Fruit fly (Drosophila melanogaster) whole organism, embryonic: Measurements from ENCODE around the gene Kr-h2.

Experiments used
- Atf6 ChIP-seq: fragments of 200-800 bp; sonication (Bioruptor generic); IDR thresholded peaks from 2 replicates; pipeline ENCODE4 v1.3.6; 2022; ENCODE audit warnings: missing biosample characterization, missing genetic modification characterization
- B-H1 ChIP-seq: fragments of 200-800 bp; sonication (Bioruptor generic); IDR thresholded peaks from 3 replicates; pipeline ENCODE4 v1.3.6; 2022; ENCODE audit warnings: missing biosample characterization, missing genetic modification characterization
- CG10366 ChIP-seq: fragments of 200-800 bp; sonication (Bioruptor generic); IDR thresholded peaks from 2 replicates; pipeline ENCODE4 v1.3.6; 2022; ENCODE audit warnings: missing biosample characterization, missing genetic modification characterization
- CG10543 ChIP-seq: fragments of 200-800 bp; sonication (Bioruptor generic); optimal IDR thresholded peaks from 3 replicates; lab custom pipeline; 2017; ENCODE audit warnings: missing biosample characterization, mild to moderate bottlenecking, missing genetic modification characterization, moderate library complexity
- CG10654 ChIP-seq: fragments of 200-800 bp; sonication (Bioruptor generic); optimal IDR thresholded peaks from 2 replicates; lab custom pipeline; 2016; ENCODE audit warnings: missing biosample characterization, missing genetic modification characterization
- CG11085 ChIP-seq: fragments of 200-800 bp; sonication (Bioruptor generic); IDR thresholded peaks from 2 replicates; pipeline ENCODE4 v1.3.6; 2022; ENCODE audit warnings: missing biosample characterization, missing genetic modification characterization
- CG11093 ChIP-seq: fragments of 200-800 bp; sonication (Bioruptor generic); IDR thresholded peaks from 3 replicates; pipeline ENCODE4 v1.3.6; 2022; ENCODE audit warnings: missing biosample characterization, missing genetic modification characterization
- CG11247 ChIP-seq: fragments of 200-800 bp; sonication (Bioruptor generic); IDR thresholded peaks from 2 replicates; pipeline ENCODE4 v1.3.6; 2022; ENCODE audit warnings: missing biosample characterization, missing genetic modification characterization
- CG11398 ChIP-seq: fragments of 200-800 bp; sonication (Bioruptor generic); optimal IDR thresholded peaks from 2 replicates; lab custom pipeline; 2016; ENCODE audit warnings: missing biosample characterization, missing genetic modification characterization
- CG12104 ChIP-seq: fragments of 200-800 bp; sonication (Bioruptor generic); optimal IDR thresholded peaks from 3 replicates; lab custom pipeline; 2016; ENCODE audit warnings: missing biosample characterization, missing genetic modification characterization
- CG12942 ChIP-seq: fragments of 200-800 bp; sonication (Bioruptor generic); optimal IDR thresholded peaks from 3 replicates; lab custom pipeline; 2016; ENCODE audit warnings: missing biosample characterization, missing genetic modification characterization
- CG13894 ChIP-seq: fragments of 200-800 bp; sonication (Bioruptor generic); optimal IDR thresholded peaks from 3 replicates; lab custom pipeline; 2018; ENCODE audit warnings: missing biosample characterization, mild to moderate bottlenecking, missing genetic modification characterization, moderate library complexity
- CG15479 ChIP-seq: fragments of 200-800 bp; sonication (Bioruptor generic); optimal IDR thresholded peaks from 3 replicates; lab custom pipeline; 2019; ENCODE audit warnings: missing biosample characterization, mild to moderate bottlenecking, missing genetic modification characterization, moderate library complexity
- CG16813 ChIP-seq: fragments of 200-800 bp; sonication (Bioruptor generic); IDR thresholded peaks from 3 replicates; pipeline ENCODE4 v1.3.6; 2022; ENCODE audit warnings: missing biosample characterization, missing genetic modification characterization; ENCODE audit not compliant: partially characterized antibody
- CG17568 ChIP-seq: fragments of 200-800 bp; sonication (Bioruptor generic); optimal IDR thresholded peaks from 2 replicates; lab custom pipeline; 2018; ENCODE audit warnings: missing biosample characterization, mild to moderate bottlenecking, missing genetic modification characterization, moderate library complexity
- CG17829 ChIP-seq: fragments of 200-800 bp; optimal IDR thresholded peaks from 2 replicates; lab custom pipeline; 2019; ENCODE audit warnings: missing biosample characterization, mild to moderate bottlenecking, missing genetic modification characterization, moderate library complexity
- CG3838 ChIP-seq: fragments of 200-800 bp; sonication (Bioruptor generic); optimal IDR thresholded peaks from 3 replicates; lab custom pipeline; 2016; ENCODE audit warnings: missing biosample characterization, missing genetic modification characterization
- CG4360 ChIP-seq: fragments of 200-800 bp; sonication (Bioruptor generic); IDR thresholded peaks from 2 replicates; pipeline ENCODE4 v1.3.6; 2022; ENCODE audit warnings: missing biosample characterization, missing genetic modification characterization
- CG4820 ChIP-seq: fragments of 200-800 bp; sonication (Bioruptor generic); optimal IDR thresholded peaks from 3 replicates; lab custom pipeline; 2016; ENCODE audit warnings: missing biosample characterization, missing genetic modification characterization
- CG6854 ChIP-seq: fragments of 200-800 bp; sonication (Bioruptor generic); optimal IDR thresholded peaks from 3 replicates; lab custom pipeline; 2017; ENCODE audit warnings: missing biosample characterization, mild to moderate bottlenecking, missing genetic modification characterization
- CG7556 ChIP-seq: fragments of 200-800 bp; sonication (Bioruptor generic); optimal IDR thresholded peaks from 2 replicates; lab custom pipeline; 2017; ENCODE audit warnings: missing biosample characterization, mild to moderate bottlenecking, missing genetic modification characterization
- CHES-1-like ChIP-seq: fragments of 200-800 bp; sonication (Bioruptor generic); optimal IDR thresholded peaks from 2 replicates; lab custom pipeline; 2016; ENCODE audit warnings: missing biosample characterization, missing genetic modification characterization
- CkIIα-i1 ChIP-seq: fragments of 200-800 bp; sonication (Bioruptor generic); IDR thresholded peaks from 2 replicates; pipeline ENCODE4 v1.3.6; 2022; ENCODE audit warnings: missing biosample characterization, missing genetic modification characterization
- CoRest ChIP-seq: fragments of 200-800 bp; sonication (Bioruptor generic); optimal IDR thresholded peaks from 3 replicates; lab custom pipeline; 2018; ENCODE audit warnings: missing biosample characterization, mild to moderate bottlenecking, missing genetic modification characterization, moderate library complexity
- Doc3 ChIP-seq: fragments of 200-800 bp; sonication (Bioruptor generic); IDR thresholded peaks from 3 replicates; pipeline ENCODE4 v1.3.6; 2022; ENCODE audit warnings: missing biosample characterization, missing genetic modification characterization; ENCODE audit not compliant: partially characterized antibody
- HmgZ ChIP-seq: fragments of 200-800 bp; sonication (Bioruptor generic); optimal IDR thresholded peaks from 2 replicates; lab custom pipeline; 2018; ENCODE audit warnings: missing biosample characterization, mild to moderate bottlenecking, missing genetic modification characterization
- Hmr ChIP-seq: fragments of 200-800 bp; sonication (Bioruptor generic); optimal IDR thresholded peaks from 3 replicates; lab custom pipeline; 2017; ENCODE audit warnings: mild to moderate bottlenecking, missing biosample characterization, missing genetic modification reagents, missing genetic modification characterization
- Hr39 ChIP-seq: fragments of >200 bp; optimal IDR thresholded peaks from 2 replicates; lab custom pipeline; 2017
- Hr51 ChIP-seq, 2 experiments: fragments of 200-800 bp; sonication (Bioruptor generic); optimal IDR thresholded peaks; 2 replicates in 1 of 2; 3 replicates in 1 of 2; lab custom pipeline; 2016 to 2018; ENCODE audit warnings: missing biosample characterization in 2 of 2, missing genetic modification characterization in 2 of 2, mild to moderate bottlenecking in 1 of 2, moderate library complexity in 1 of 2
- MBD-R2 ChIP-seq: fragments of 200-800 bp; sonication (Bioruptor generic); IDR thresholded peaks from 2 replicates; pipeline ENCODE4 v1.3.6; 2022; ENCODE audit warnings: missing biosample characterization, missing genetic modification characterization
- MESR4 ChIP-seq: fragments of 200-800 bp; sonication (Bioruptor generic); optimal IDR thresholded peaks from 2 replicates; lab custom pipeline; 2018; ENCODE audit warnings: missing biosample characterization, mild to moderate bottlenecking, missing genetic modification characterization, moderate library complexity
- Oaz ChIP-seq: fragments of 200-800 bp; sonication (Bioruptor generic); IDR thresholded peaks from 2 replicates; pipeline ENCODE4 v1.3.6; 2022; ENCODE audit warnings: missing biosample characterization, missing genetic modification characterization
- Poxn ChIP-seq: fragments of 200-800 bp; sonication (Bioruptor generic); IDR thresholded peaks from 2 replicates; pipeline ENCODE4 v1.3.6; 2022; ENCODE audit warnings: missing biosample characterization, missing genetic modification characterization
- Ravus ChIP-seq: fragments of 200-800 bp; sonication (Bioruptor generic); IDR thresholded peaks from 2 replicates; pipeline ENCODE4 v1.3.6; 2022; ENCODE audit warnings: missing biosample characterization, missing genetic modification characterization
- Scr ChIP-seq: fragments of 200-800 bp; sonication (Bioruptor generic); IDR thresholded peaks from 2 replicates; pipeline ENCODE4 v1.3.6; 2022; ENCODE audit warnings: missing biosample characterization, missing genetic modification characterization; ENCODE audit not compliant: partially characterized antibody
- ase ChIP-seq: fragments of 200-800 bp; sonication (Bioruptor generic); IDR thresholded peaks from 3 replicates; pipeline ENCODE4 v1.3.6; 2022; ENCODE audit warnings: missing biosample characterization, missing genetic modification characterization
- cad ChIP-seq: fragments of >200 bp; optimal IDR thresholded peaks from 2 replicates; lab custom pipeline; 2017; ENCODE audit warnings: missing biosample characterization, missing genetic modification characterization
- ems ChIP-seq: fragments of 200-800 bp; sonication (Bioruptor generic); optimal IDR thresholded peaks from 3 replicates; lab custom pipeline; 2016; ENCODE audit warnings: missing biosample characterization, missing genetic modification characterization
- eve ChIP-seq, 2 experiments: fragments of >200 bp; optimal IDR thresholded peaks; 2 replicates each; lab custom pipeline; 2017; ENCODE audit warnings: missing biosample characterization in 2 of 2, missing genetic modification characterization in 2 of 2
- ewg ChIP-seq: fragments of 200-800 bp; sonication (Bioruptor generic); optimal IDR thresholded peaks from 3 replicates; lab custom pipeline; 2017; ENCODE audit warnings: mild to moderate bottlenecking, missing biosample characterization, missing genetic modification reagents, missing genetic modification characterization
- h ChIP-seq: fragments of >200 bp; optimal IDR thresholded peaks from 2 replicates; lab custom pipeline; 2017
- kni ChIP-seq: fragments of 200-800 bp; sonication (Bioruptor generic); optimal IDR thresholded peaks from 3 replicates; lab custom pipeline; 2017; ENCODE audit warnings: mild to moderate bottlenecking, missing biosample characterization, missing genetic modification reagents, missing genetic modification characterization
- lbe ChIP-seq: fragments of 200-800 bp; sonication (Bioruptor generic); optimal IDR thresholded peaks from 2 replicates; lab custom pipeline; 2016; ENCODE audit warnings: missing biosample characterization, mild to moderate bottlenecking, missing genetic modification characterization
- rib ChIP-seq: fragments of 200-800 bp; sonication (Bioruptor generic); IDR thresholded peaks from 2 replicates; pipeline ENCODE4 v1.3.6; 2022; ENCODE audit warnings: missing biosample characterization, missing genetic modification characterization
- row ChIP-seq: fragments of 200-800 bp; sonication (Bioruptor generic); IDR thresholded peaks from 3 replicates; pipeline ENCODE4 v1.3.6; 2022; ENCODE audit warnings: missing biosample characterization, missing genetic modification characterization
- sens-2 ChIP-seq: fragments of 200-800 bp; sonication (Bioruptor generic); IDR thresholded peaks from 2 replicates; pipeline ENCODE4 v1.3.6; 2022; ENCODE audit warnings: missing biosample characterization, missing genetic modification characterization
- slbo ChIP-seq: fragments of 200-800 bp; sonication (Bioruptor generic); IDR thresholded peaks from 2 replicates; pipeline ENCODE4 v1.3.6; 2022; ENCODE audit warnings: missing biosample characterization, missing genetic modification characterization
- tio ChIP-seq: fragments of 200-800 bp; sonication (Bioruptor generic); optimal IDR thresholded peaks from 2 replicates; lab custom pipeline; 2017; ENCODE audit warnings: missing biosample characterization, missing genetic modification characterization, inconsistent platforms
- vvl ChIP-seq: fragments of 200-800 bp; sonication (Bioruptor generic); IDR thresholded peaks from 2 replicates; pipeline ENCODE4 v1.3.6; 2022; ENCODE audit warnings: missing biosample characterization, missing genetic modification characterization
- yki ChIP-seq: fragments of >200 bp; optimal IDR thresholded peaks from 3 replicates; lab custom pipeline; 2018
- zen ChIP-seq: fragments of 200-800 bp; sonication (Bioruptor generic); optimal IDR thresholded peaks from 3 replicates; lab custom pipeline; 2018; ENCODE audit warnings: missing biosample characterization, mild to moderate bottlenecking, missing genetic modification characterization, moderate library complexity
- zen2 ChIP-seq: fragments of 200-800 bp; sonication (Bioruptor generic); IDR thresholded peaks from 3 replicates; pipeline ENCODE4 v1.3.6; 2022; ENCODE audit warnings: missing biosample characterization, missing genetic modification characterization; ENCODE audit not compliant: partially characterized antibody

Gene Kr-h2

DNA sequence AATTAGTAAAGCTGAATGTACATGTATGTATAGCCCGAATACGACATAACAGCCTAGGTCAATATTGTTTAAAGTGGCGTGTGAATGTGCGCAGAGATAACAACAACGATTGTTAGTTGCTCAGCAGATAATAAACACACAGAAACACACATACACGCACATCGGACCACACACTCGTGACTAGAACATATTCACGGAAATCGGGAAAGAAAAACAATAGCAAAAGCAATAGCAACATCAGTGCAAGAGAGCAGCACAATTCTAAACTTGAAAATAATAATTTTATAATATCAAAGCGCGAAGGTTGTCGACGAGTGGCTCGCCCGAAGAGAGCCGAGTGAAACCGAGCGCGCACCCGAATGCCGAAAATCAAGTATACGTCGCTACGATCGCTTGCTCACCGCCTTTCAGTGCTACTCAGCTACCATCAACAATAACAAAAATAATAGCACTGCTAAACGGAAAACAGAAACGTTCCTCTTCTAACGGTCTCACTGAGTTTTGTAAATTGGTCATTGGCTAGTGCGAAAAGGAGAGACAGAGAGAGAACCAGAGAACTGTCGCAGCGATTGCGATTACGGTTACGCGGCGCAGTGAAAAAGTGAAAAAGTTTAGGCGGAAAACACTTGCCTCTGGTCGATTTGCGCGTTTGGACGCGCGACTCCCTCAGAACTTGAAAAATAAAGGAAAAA is 12.3 kb downstream of the Kr-h2 start (continued):
- TF ChIP-seq CG11093 (GFP tag; lab: Robert Waterston, UW) (no peak), Doc3 (GFP tag; lab: Robert Waterston, UW) (no peak), h (lab: Kevin White, UChicago) (no peak), ems (GFP tag; lab: Kevin White, UChicago) (no peak), Hr51 (GFP tag; optimal IDR thresholded peaks at IDR 0.05; lab: Kevin White, UChicago) (no peak), MESR4 (no peak), CG13894 (tag; lab: Kevin White, UChicago) (peak; percentile 55), Atf6 (no peak), eve (GFP tag; optimal IDR thresholded peaks at IDR 0.05; lab: Kevin White, UChicago) (peak in 1 of 2 experiments; percentile 88), CG3838 (GFP tag; lab: Kevin White, UChicago) (no peak), CoRest (tag; lab: Kevin White, UChicago) (no peak), CG4820 (GFP tag; lab: Kevin White, UChicago) (no peak), zen (no peak), kni (peak; percentile 37), CG6854 (GFP tag; lab: Kevin White, UChicago) (no peak), CG11085 (no peak), Poxn (GFP tag; lab: Robert Waterston, UW) (no peak), yki (lab: Kevin White, UChicago) (no peak), rib (no peak), CG11247 (GFP tag; lab: Robert Waterston, UW) (no peak), tio (GFP tag; lab: Kevin White, UChicago) (no peak), CG10543 (GFP tag; lab: Kevin White, UChicago) (peak; percentile 95), vvl (GFP tag; lab: Robert Waterston, UW) (no peak), lbe (GFP tag; lab: Kevin White, UChicago) (peak; percentile 24), CkIIα-i1 (no peak), Oaz (GFP tag; lab: Robert Waterston, UW) (no peak), sens-2 (GFP tag; lab: Robert Waterston, UW) (no peak), Scr (GFP tag; lab: Robert Waterston, UW) (no peak), CG12942 (GFP tag; lab: Kevin White, UChicago) (no peak), CG12104 (GFP tag; lab: Kevin White, UChicago) (no peak), Hmr (GFP tag; lab: Kevin White, UChicago) (peak; percentile 76), CHES-1-like (GFP tag; lab: Kevin White, UChicago) (peak; percentile 0), CG7556 (GFP tag; lab: Kevin White, UChicago) (peak; percentile 5), MBD-R2 (GFP tag; lab: Robert Waterston, UW) (no peak), Hr39 (lab: Kevin White, UChicago) (no peak), CG10654 (GFP tag; lab: Kevin White, UChicago) (no peak), CG10366 (no peak), ewg (GFP tag; lab: Kevin White, UChicago) (no peak), CG11398 (GFP tag; lab: Kevin White, UChicago) (no peak), CG4360 (no peak), slbo (GFP tag; lab: Robert Waterston, UW) (no peak), B-H1 (GFP tag; lab: Robert Waterston, UW) (no peak), cad (GFP tag; lab: Kevin White, UChicago) (no peak), CG17829 (no peak), CG16813 (no peak), row (GFP tag; lab: Robert Waterston, UW) (no peak), CG15479 (GFP tag; lab: Kevin White, UChicago) (no peak), HmgZ (peak; percentile 41), Ravus (GFP tag; lab: Robert Waterston, UW) (no peak), zen2 (GFP tag; lab: Robert Waterston, UW) (no peak), CG17568 (peak; percentile 54), ase (GFP tag; lab: Robert Waterston, UW) (no peak)
